Fruit fly (Drosophila melanogaster): ENCODE measurements around the gene hwt.

Gene hwt

DNA sequence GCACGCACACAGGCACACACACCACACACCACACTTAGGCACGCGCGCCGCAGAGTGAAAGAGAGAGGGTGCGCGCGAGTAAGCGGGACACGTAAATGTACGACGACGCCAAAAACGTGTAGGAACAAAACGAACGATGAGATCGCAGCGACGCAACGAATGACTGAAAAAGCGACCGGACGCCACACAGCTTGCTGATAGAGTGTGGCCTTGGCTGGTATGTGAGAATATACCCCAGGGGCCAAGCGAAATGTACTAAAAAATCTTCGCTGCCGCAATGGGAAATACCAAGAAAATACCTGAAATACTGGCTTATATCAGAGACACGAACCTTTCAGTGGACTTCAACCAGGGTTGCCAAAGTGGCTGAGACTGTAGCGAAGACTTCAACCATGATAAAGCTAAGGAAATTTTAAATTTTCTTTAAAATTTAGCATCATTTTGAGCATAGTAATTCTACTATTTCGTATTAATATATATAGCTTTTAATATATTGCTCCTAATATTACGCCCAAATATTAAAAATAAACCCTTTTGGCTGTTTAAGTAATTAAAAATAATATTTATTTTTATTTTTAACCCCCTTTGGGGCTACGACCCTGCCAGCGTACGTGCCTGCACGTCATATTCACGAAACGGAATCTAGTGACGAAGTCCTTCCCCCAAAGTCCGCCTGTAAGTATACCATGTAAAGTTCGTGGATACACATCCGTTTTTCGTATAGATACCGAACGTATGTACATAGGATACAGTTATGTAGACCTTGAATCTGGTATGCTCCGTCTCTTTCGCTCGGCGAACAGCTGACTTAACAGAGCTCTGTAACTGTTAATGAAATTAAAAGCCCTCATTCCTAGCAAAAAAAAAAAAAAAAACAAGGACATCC, 15.0 kb upstream of the hwt start, which contains the start of gene Pits (continued):
- TF ChIP-seq CG9609 (GFP tag; optimal IDR thresholded peaks at IDR 0.05) (no peak), CG2202 (tag; optimal IDR thresholded peaks at IDR 0.05) (no peak), ac (GFP tag; optimal IDR thresholded peaks at IDR 0.05) (no peak), dpn (GFP tag; optimal IDR thresholded peaks at IDR 0.05) (peak in 1 of 2 experiments; percentile 51), odd (GFP tag; optimal IDR thresholded peaks at IDR 0.05) (peak; percentile 30), CG11085 (GFP tag; IDR thresholded peaks at IDR 0.05) (peak; percentile 66), CG16779 (GFP tag; IDR thresholded peaks at IDR 0.05) (peak; percentile 73), CG6854 (GFP tag; optimal IDR thresholded peaks at IDR 0.05) (peak; percentile 55), Vsx1 (GFP tag; optimal IDR thresholded peaks at IDR 0.05) (no peak), slbo (GFP tag; IDR thresholded peaks at IDR 0.05) (peak; percentile 65), knrl (GFP tag; IDR thresholded peaks at IDR 0.05; ENCODE audit: partially characterized antibody) (peak; percentile 50; the same call in 1 of the 3 replicates), CG17361 (GFP tag; IDR thresholded peaks at IDR 0.05) (peak; percentile 50; the same call in 1 of the 3 replicates), CG14860 (GFP tag; IDR thresholded peaks at IDR 0.05; ENCODE audit: partially characterized antibody) (no peak; the same call in 2 of the 3 replicates), trh (GFP tag; optimal IDR thresholded peaks at IDR 0.05) (no peak), ATbp (GFP tag; optimal IDR thresholded peaks at IDR 0.05) (no peak), ash1 (GFP tag; optimal IDR thresholded peaks at IDR 0.05) (peak; percentile 83), CG13296 (GFP tag; optimal IDR thresholded peaks at IDR 0.05) (peak; percentile 55), CG7271 (tag; optimal IDR thresholded peaks at IDR 0.05) (peak; percentile 35), chinmo (GFP tag; IDR thresholded peaks at IDR 0.05; ENCODE audit: partially characterized antibody) (peak; percentile 99), CG1024 (GFP tag; IDR thresholded peaks at IDR 0.05) (no peak), nau (GFP tag; optimal IDR thresholded peaks at IDR 0.05) (peak; percentile 50), chn (GFP tag; optimal IDR thresholded peaks at IDR 0.05) (peak; percentile 16), Nf-YB (GFP tag; optimal IDR thresholded peaks at IDR 0.05) (peak; percentile 21), hb (GFP tag; IDR thresholded peaks at IDR 0.05; ENCODE audit: partially characterized antibody) (no peak), Sry-δ (GFP tag; optimal IDR thresholded peaks at IDR 0.05) (peak; percentile 46), Aef1 (GFP tag; IDR thresholded peaks at IDR 0.05) (no peak; the same call in 2 of the 3 replicates), ham (GFP tag; IDR thresholded peaks at IDR 0.05) (no peak; the same call in 1 of the 2 replicates), her (GFP tag; optimal IDR thresholded peaks at IDR 0.05) (peak; percentile 65), CG4730 (GFP tag; IDR thresholded peaks at IDR 0.05) (0 out of 2 replicates have a peak, but pooled peaks have one; percentile 4), zf30C (GFP tag; optimal IDR thresholded peaks at IDR 0.05) (peak; percentile 31), sens (GFP tag) (peak; percentile 70), Hr51 (GFP tag; optimal IDR thresholded peaks at IDR 0.05) (peak; percentile 18 to 45), CG9797 (GFP tag; optimal IDR thresholded peaks at IDR 0.05) (peak; percentile 98), CG10979 (tag; optimal IDR thresholded peaks at IDR 0.05) (peak; percentile 17), dm (GFP tag; optimal IDR thresholded peaks at IDR 0.05) (peak; percentile 86), HLH3B (GFP tag; IDR thresholded peaks at IDR 0.05) (peak; percentile 47; the same call in 1 of the 2 replicates), BtbVII (GFP tag; optimal IDR thresholded peaks at IDR 0.05) (peak; percentile 59), Dad (GFP tag; optimal IDR thresholded peaks at IDR 0.05) (peak; percentile 53), ranshi (GFP tag; IDR thresholded peaks at IDR 0.05) (peak; percentile 62), CG42726 (GFP tag; IDR thresholded peaks at IDR 0.05; ENCODE audit: partially characterized antibody) (peak; percentile 80), CG3281 (GFP tag; optimal IDR thresholded peaks at IDR 0.05) (peak; percentile 2), CG7839 (tag; optimal IDR thresholded peaks at IDR 0.05) (peak; percentile 47), sima (GFP tag; optimal IDR thresholded peaks at IDR 0.05) (no peak), Dip2 (GFP tag; IDR thresholded peaks at IDR 0.05) (no peak), crol (GFP tag; IDR thresholded peaks at IDR 0.05) (0 out of 2 replicates have a peak, but pooled peaks have one; percentile 53), amos (GFP tag; IDR thresholded peaks at IDR 0.05; ENCODE audit: partially characterized antibody) (peak; percentile 59; the same call in 1 of the 2 replicates), Mes4 (GFP tag; optimal IDR thresholded peaks at IDR 0.05) (peak; percentile 40), NfI (GFP tag; optimal IDR thresholded peaks at IDR 0.05) (no peak)
